Fruit fly (Drosophila melanogaster): ENCODE results near the gene Rad17.
A peak's percentile ranks its signal among the peaks of the same experiment; 100 is the strongest.

Rad17 gene

dm6 chr3R:14680112-14680665 is 17.2 kb upstream of the Rad17 start:
- TF ChIP-seq CG12605 (GFP tag; IDR thresholded peaks at IDR 0.05) (no peak), Pif1B (GFP tag; optimal IDR thresholded peaks at IDR 0.05) (peak; percentile 52), rn (GFP tag; IDR thresholded peaks at IDR 0.05) (no peak), Snoo (tag; optimal IDR thresholded peaks at IDR 0.05) (peak; percentile 25), EcR (GFP tag; optimal IDR thresholded peaks at IDR 0.05) (peak; percentile 31), CG13204 (GFP tag; optimal IDR thresholded peaks at IDR 0.05) (no peak), CG4496 (GFP tag; IDR thresholded peaks at IDR 0.05) (peak; percentile 22; the same call in 1 of the 3 replicates), Ets98B (GFP tag; IDR thresholded peaks at IDR 0.05) (no peak; the same call in 1 of the 2 replicates), CG8159 (tag; optimal IDR thresholded peaks at IDR 0.05) (peak; percentile 24), CG9948 (tag; optimal IDR thresholded peaks at IDR 0.05) (no peak), CG32121 (GFP tag; IDR thresholded peaks at IDR 0.05) (no peak), D1 (tag; optimal IDR thresholded peaks at IDR 0.05) (no peak), fd96Ca (GFP tag; IDR thresholded peaks at IDR 0.05) (peak; percentile 57; the same call in 1 of the 3 replicates), CG14655 (GFP tag; optimal IDR thresholded peaks at IDR 0.05) (peak; percentile 16), CG17806 (tag; optimal IDR thresholded peaks at IDR 0.05) (no peak), Pif1A (GFP tag; optimal IDR thresholded peaks at IDR 0.05) (peak; percentile 53), CG15710 (tag; optimal IDR thresholded peaks at IDR 0.05) (peak; percentile 3)

- TF ChIP-seq fd96Ca (GFP tag; IDR thresholded peaks at IDR 0.05) (0 out of 3 replicates have a peak, but pooled peaks have one; percentile 20), CG8159 (tag; optimal IDR thresholded peaks at IDR 0.05) (no peak)
Measured at dm6 chr3R:14679381-14680111, 16.5 kb upstream of the Rad17 start.

- TF ChIP-seq fd96Ca (GFP tag; IDR thresholded peaks at IDR 0.05): 0 out of 3 replicates have a peak, but pooled peaks have one; percentile 30
- TF ChIP-seq CG8159 (tag; optimal IDR thresholded peaks at IDR 0.05): peak; percentile 15
- peak; percentile 57 for TF ChIP-seq EcR (GFP tag; optimal IDR thresholded peaks at IDR 0.05)
- TF ChIP-seq Pif1A (GFP tag; optimal IDR thresholded peaks at IDR 0.05): no peak
Measured at dm6 chr3R:14677814-14678213, 14.8 kb upstream of the Rad17 start.

- TF ChIP-seq CG17806 (tag; optimal IDR thresholded peaks at IDR 0.05) (no peak), CG14655 (GFP tag; optimal IDR thresholded peaks at IDR 0.05) (peak; percentile 8)
Measured at dm6 chr3R:14677065-14677464, 14.1 kb upstream of the Rad17 start.

- TF ChIP-seq rn (GFP tag; IDR thresholded peaks at IDR 0.05): peak; percentile 34; the same call in 1 of the 2 replicates
- peak; percentile 4 for TF ChIP-seq gl (tag; optimal IDR thresholded peaks at IDR 0.05)
- 0 out of 3 replicates have a peak, but pooled peaks have one; percentile 34 for TF ChIP-seq fd96Ca (GFP tag; IDR thresholded peaks at IDR 0.05)
- TF ChIP-seq CG13204 (GFP tag; optimal IDR thresholded peaks at IDR 0.05): no peak
- peak; percentile 48 for TF ChIP-seq Ets98B (GFP tag; IDR thresholded peaks at IDR 0.05)
- TF ChIP-seq CG10348 (GFP tag; IDR thresholded peaks at IDR 0.05): no peak
- TF ChIP-seq CG15710 (tag; optimal IDR thresholded peaks at IDR 0.05): peak; percentile 65
- TF ChIP-seq CG32121 (GFP tag; IDR thresholded peaks at IDR 0.05): peak; percentile 83
- TF ChIP-seq CG17806 (tag; optimal IDR thresholded peaks at IDR 0.05): peak; percentile 71
- TF ChIP-seq CG4496 (GFP tag; IDR thresholded peaks at IDR 0.05): peak; percentile 72
- no peak for TF ChIP-seq EcR (GFP tag; optimal IDR thresholded peaks at IDR 0.05)
- TF ChIP-seq CG9948 (tag; optimal IDR thresholded peaks at IDR 0.05): peak; percentile 64
- TF ChIP-seq Pif1B (GFP tag; optimal IDR thresholded peaks at IDR 0.05): peak; percentile 35
- peak; percentile 32 for TF ChIP-seq CG34367 (tag; optimal IDR thresholded peaks at IDR 0.05)
- TF ChIP-seq CG14655 (GFP tag; optimal IDR thresholded peaks at IDR 0.05): peak; percentile 58
- TF ChIP-seq CG8301 (tag; optimal IDR thresholded peaks at IDR 0.05): peak; percentile 42
- peak; percentile 70 for TF ChIP-seq CG8159 (tag; optimal IDR thresholded peaks at IDR 0.05)
- peak; percentile 57; the same call in 1 of the 2 replicates for TF ChIP-seq CG12605 (GFP tag; IDR thresholded peaks at IDR 0.05)
- peak; percentile 45 for TF ChIP-seq Pif1A (GFP tag; optimal IDR thresholded peaks at IDR 0.05)
- TF ChIP-seq Snoo (tag; optimal IDR thresholded peaks at IDR 0.05): peak; percentile 65
- no peak for TF ChIP-seq D1 (tag; optimal IDR thresholded peaks at IDR 0.05)
Measured at dm6 chr3R:14674762-14675161, 11.8 kb upstream of the Rad17 start.

- TF ChIP-seq CG8159 (tag; optimal IDR thresholded peaks at IDR 0.05): peak; percentile 70
- TF ChIP-seq CG32121 (GFP tag; IDR thresholded peaks at IDR 0.05): no peak
- TF ChIP-seq gl (tag; optimal IDR thresholded peaks at IDR 0.05): no peak
- TF ChIP-seq CG14655 (GFP tag; optimal IDR thresholded peaks at IDR 0.05): no peak
- peak; percentile 66 for TF ChIP-seq CG15710 (tag; optimal IDR thresholded peaks at IDR 0.05)
- TF ChIP-seq CG13204 (GFP tag; optimal IDR thresholded peaks at IDR 0.05): no peak
- TF ChIP-seq CG4496 (GFP tag; IDR thresholded peaks at IDR 0.05): peak; percentile 60; the same call in 1 of the 3 replicates
- TF ChIP-seq EcR (GFP tag; optimal IDR thresholded peaks at IDR 0.05): no peak
- TF ChIP-seq rn (GFP tag; IDR thresholded peaks at IDR 0.05): no peak
- peak; percentile 53 for TF ChIP-seq CG34367 (tag; optimal IDR thresholded peaks at IDR 0.05)
- TF ChIP-seq Pif1A (GFP tag; optimal IDR thresholded peaks at IDR 0.05): no peak
- TF ChIP-seq Snoo (tag; optimal IDR thresholded peaks at IDR 0.05): peak; percentile 40
- no peak for TF ChIP-seq Ets98B (GFP tag; IDR thresholded peaks at IDR 0.05)
- no peak for TF ChIP-seq CG8301 (tag; optimal IDR thresholded peaks at IDR 0.05)
- TF ChIP-seq Pif1B (GFP tag; optimal IDR thresholded peaks at IDR 0.05): peak; percentile 60
- no peak for TF ChIP-seq CG10348 (GFP tag; IDR thresholded peaks at IDR 0.05)
- TF ChIP-seq D1 (tag; optimal IDR thresholded peaks at IDR 0.05): no peak
- peak; percentile 65 for TF ChIP-seq CG9948 (tag; optimal IDR thresholded peaks at IDR 0.05)
- no peak for TF ChIP-seq CG12605 (GFP tag; IDR thresholded peaks at IDR 0.05)
- peak; percentile 72 for TF ChIP-seq fd96Ca (GFP tag; IDR thresholded peaks at IDR 0.05)
- TF ChIP-seq CG17806 (tag; optimal IDR thresholded peaks at IDR 0.05): peak; percentile 68
Measured at dm6 chr3R:14672915-14673314, 9.9 kb upstream of the Rad17 start.
